Worm (Caenorhabditis elegans) whole organism, L4 larva: ENCODE data around the gene Y48D7A.1.

Source experiments
- D1046.2 ChIP-seq: fragments of 200-800 bp; sonication (Bioruptor generic); IDR thresholded peaks from 2 replicates; pipeline ENCODE4 v1.3.6; 2022; ENCODE audit warnings: missing genetic modification characterization, missing compliant biosample characterization
- F37D6.2 ChIP-seq: sonication (generic microtip); optimal IDR thresholded peaks from 2 replicates; lab custom pipeline; 2016; ENCODE audit warnings: mild to moderate bottlenecking, missing genetic modification characterization, missing compliant biosample characterization
- F49E8.2 ChIP-seq: sonication (generic microtip); optimal IDR thresholded peaks from 2 replicates; lab custom pipeline; 2016; ENCODE audit warnings: missing compliant biosample characterization, mild to moderate bottlenecking, missing genetic modification characterization, borderline replicate concordance
- T26A8.4 ChIP-seq: fragments of 200-800 bp; sonication (Bioruptor generic); IDR thresholded peaks from 2 replicates; pipeline ENCODE4 v1.3.6; 2022; ENCODE audit warnings: missing genetic modification characterization, missing compliant biosample characterization
- Y48G9A.11 ChIP-seq: fragments of 200-800 bp; sonication (Bioruptor generic); IDR thresholded peaks from 2 replicates; pipeline ENCODE4 v1.3.6; 2022; ENCODE audit warnings: missing genetic modification reagents, missing genetic modification characterization, missing compliant biosample characterization
- ZK337.2 ChIP-seq: fragments of 200-800 bp; sonication (Bioruptor generic); IDR thresholded peaks from 2 replicates; pipeline ENCODE4 v1.3.6; 2022; ENCODE audit warnings: missing genetic modification reagents, missing genetic modification characterization, missing compliant biosample characterization
- aha-1 ChIP-seq: fragments of 150-350 bp; peaks from one replicate; lab custom pipeline; 2014; ENCODE audit warnings: missing biosample characterization, missing genetic modification characterization
- arid-1 ChIP-seq: fragments of 200-800 bp; sonication (Bioruptor generic); conservative IDR thresholded peaks from 2 replicates; pipeline ENCODE4 v1.3.6; 2022; ENCODE audit warnings: missing genetic modification reagents, missing genetic modification characterization, missing compliant biosample characterization
- attf-4 ChIP-seq: sonication (generic microtip); optimal IDR thresholded peaks from 3 replicates; lab custom pipeline; 2017; ENCODE audit warnings: missing biosample characterization, missing genetic modification characterization
- ceh-44 ChIP-seq: fragments of 200-800 bp; sonication (Bioruptor generic); IDR thresholded peaks from 2 replicates; pipeline ENCODE4 v1.3.6; 2022; ENCODE audit warnings: missing genetic modification reagents, missing genetic modification characterization, missing compliant biosample characterization
- ctbp-1 ChIP-seq: fragments of 200-800 bp; sonication (Bioruptor generic); IDR thresholded peaks from 2 replicates; pipeline ENCODE4 v1.3.6; 2022; ENCODE audit warnings: missing genetic modification reagents, missing genetic modification characterization, missing compliant biosample characterization
- daf-16 ChIP-seq, 3 experiments: sonication (generic microtip); optimal IDR thresholded peaks; 2 replicates each; lab custom pipeline; 2016 to 2017; ENCODE audit warnings: missing genetic modification characterization in 3 of 3, missing genetic modification reagents in 3 of 3, mild to moderate bottlenecking in 2 of 3, missing compliant biosample characterization in 2 of 3, missing biosample characterization in 1 of 3, moderate library complexity in 1 of 3
- daf-8 ChIP-seq: fragments of 200-800 bp; sonication (Bioruptor generic); IDR thresholded peaks from 2 replicates; pipeline ENCODE4 v1.3.6; 2022; ENCODE audit warnings: missing genetic modification characterization, missing compliant biosample characterization
- dmd-6 ChIP-seq: fragments of 200-800 bp; sonication (Bioruptor generic); IDR thresholded peaks from 2 replicates; pipeline ENCODE4 v1.3.6; 2022; ENCODE audit warnings: missing genetic modification reagents, missing genetic modification characterization, missing compliant biosample characterization
- dmd-8 ChIP-seq: fragments of 200-800 bp; sonication (Bioruptor generic); IDR thresholded peaks from 2 replicates; pipeline ENCODE4 v1.3.6; 2022; ENCODE audit warnings: missing genetic modification characterization, missing compliant biosample characterization
- dmd-9 ChIP-seq: fragments of 200-800 bp; sonication (Bioruptor generic); IDR thresholded peaks from 2 replicates; pipeline ENCODE4 v1.3.6; 2022; ENCODE audit warnings: missing genetic modification reagents, missing genetic modification characterization, missing compliant biosample characterization
- dpl-1 ChIP-seq: fragments of 150-350 bp; optimal IDR thresholded peaks from 2 replicates; lab custom pipeline; 2014; ENCODE audit warnings: missing biosample characterization, missing genetic modification reagents, missing genetic modification characterization
- dve-1 ChIP-seq: sonication (generic microtip); optimal IDR thresholded peaks from 2 replicates; lab custom pipeline; 2017; ENCODE audit warnings: antibody characterized with exemption, mild to moderate bottlenecking, missing genetic modification characterization, missing compliant biosample characterization; ENCODE audit not compliant: insufficient read depth
- egl-43 ChIP-seq: fragments of 200-800 bp; sonication (Bioruptor generic); IDR thresholded peaks from 2 replicates; pipeline ENCODE4 v1.3.6; 2022; ENCODE audit warnings: missing genetic modification reagents, missing genetic modification characterization, missing compliant biosample characterization
- fkh-10 ChIP-seq: fragments of 150-350 bp; optimal IDR thresholded peaks from 2 replicates; lab custom pipeline; 2014; ENCODE audit warnings: missing biosample characterization, missing genetic modification reagents, missing genetic modification characterization
- hif-1 ChIP-seq, 2 experiments: sonication (generic microtip); optimal IDR thresholded peaks; 2 replicates each; lab custom pipeline; 2016 to 2017; ENCODE audit warnings: missing compliant biosample characterization in 2 of 2, missing genetic modification characterization in 2 of 2, missing genetic modification reagents in 2 of 2, missing genotype in 2 of 2, mild to moderate bottlenecking in 1 of 2
- lim-7 ChIP-seq: fragments of 200-800 bp; sonication (Bioruptor generic); IDR thresholded peaks from 2 replicates; pipeline ENCODE4 v1.3.6; 2022; ENCODE audit warnings: missing genetic modification characterization, missing compliant biosample characterization
- lin-1 ChIP-seq: fragments of 200-800 bp; sonication (Bioruptor generic); IDR thresholded peaks from 2 replicates; pipeline ENCODE4 v1.3.6; 2022; ENCODE audit warnings: missing genetic modification reagents, missing genetic modification characterization, missing compliant biosample characterization
- lin-15B ChIP-seq: fragments of 150-350 bp; sonication (generic microtip); optimal IDR thresholded peaks from 3 replicates; lab custom pipeline; 2014; ENCODE audit warnings: missing biosample characterization, missing genetic modification characterization
- lin-29 ChIP-seq: fragments of 200-800 bp; sonication (Bioruptor generic); IDR thresholded peaks from 2 replicates; pipeline ENCODE4 v1.3.6; 2022; ENCODE audit warnings: missing genetic modification reagents, missing genetic modification characterization, missing compliant biosample characterization
- lin-38 ChIP-seq: fragments of 200-800 bp; sonication (Bioruptor generic); IDR thresholded peaks from 2 replicates; pipeline ENCODE4 v1.3.6; 2022; ENCODE audit warnings: missing genetic modification reagents, missing genetic modification characterization, missing compliant biosample characterization
- lin-39 ChIP-seq: fragments of 150-350 bp; optimal IDR thresholded peaks from 2 replicates; lab custom pipeline; 2014; ENCODE audit warnings: missing biosample characterization, missing genetic modification reagents, missing genetic modification characterization
- lir-3 ChIP-seq: sonication (generic microtip); optimal IDR thresholded peaks from 2 replicates; lab custom pipeline; 2016; ENCODE audit warnings: mild to moderate bottlenecking, missing genetic modification characterization, missing compliant biosample characterization
- lsy-2 ChIP-seq, 2 experiments: fragments of 150-350 bp in 1 of 2; sonication (generic microtip) in 1 of 2; optimal IDR thresholded peaks; 2 replicates each; lab custom pipeline; 2014 to 2017; ENCODE audit warnings: missing biosample characterization in 2 of 2, missing genetic modification characterization in 2 of 2
- madf-5 ChIP-seq, 2 experiments: fragments of 200-800 bp; sonication (Bioruptor generic); IDR thresholded peaks; 2 replicates each; pipeline ENCODE4 v1.3.6; 2022; ENCODE audit warnings: missing compliant biosample characterization in 2 of 2, missing genetic modification characterization in 2 of 2
- mdl-1 ChIP-seq, 2 experiments: fragments of 150-350 bp in 1 of 2; sonication (generic microtip) in 1 of 2; optimal IDR thresholded peaks; 2 replicates each; lab custom pipeline; 2014 to 2017; ENCODE audit warnings: missing biosample characterization in 2 of 2, missing genetic modification characterization in 2 of 2
- mep-1 ChIP-seq: fragments of 150-350 bp; sonication (generic microtip); optimal IDR thresholded peaks from 3 replicates; lab custom pipeline; 2014; ENCODE audit warnings: missing biosample characterization, missing genetic modification characterization
- mxl-2 ChIP-seq: fragments of 200-800 bp; sonication (Bioruptor generic); conservative IDR thresholded peaks from 2 replicates; pipeline ENCODE4 v1.3.6; 2022; ENCODE audit warnings: missing genetic modification reagents, missing genetic modification characterization, missing compliant biosample characterization
- mxl-3 ChIP-seq: fragments of 200-800 bp; sonication (Bioruptor generic); optimal IDR thresholded peaks from 2 replicates; lab custom pipeline; 2018; ENCODE audit warnings: mild to moderate bottlenecking, missing genetic modification characterization, missing compliant biosample characterization
- nhr-10 ChIP-seq: fragments of 150-350 bp; optimal IDR thresholded peaks from 2 replicates; lab custom pipeline; 2014; ENCODE audit warnings: missing biosample characterization, missing genetic modification characterization
- nhr-102 ChIP-seq: sonication (generic microtip); optimal IDR thresholded peaks from 2 replicates; lab custom pipeline; 2016; ENCODE audit warnings: mild to moderate bottlenecking, missing genetic modification characterization, moderate library complexity, missing compliant biosample characterization
- nhr-111 ChIP-seq: fragments of 200-800 bp; sonication (Bioruptor generic); optimal IDR thresholded peaks from 2 replicates; lab custom pipeline; 2018; ENCODE audit warnings: mild to moderate bottlenecking, missing genetic modification characterization, missing compliant biosample characterization
- nhr-28 ChIP-seq: fragments of 150-350 bp; optimal IDR thresholded peaks from 2 replicates; lab custom pipeline; 2014; ENCODE audit warnings: missing biosample characterization, missing genetic modification characterization
- nhr-41 ChIP-seq: fragments of 200-800 bp; sonication (Bioruptor generic); IDR thresholded peaks from 2 replicates; pipeline ENCODE4 v1.3.6; 2022; ENCODE audit warnings: missing genetic modification reagents, missing genetic modification characterization, missing compliant biosample characterization
- nhr-42 ChIP-seq: fragments of 200-800 bp; sonication (Bioruptor generic); IDR thresholded peaks from 2 replicates; pipeline ENCODE4 v1.3.6; 2022; ENCODE audit warnings: missing genetic modification characterization, missing compliant biosample characterization
- nhr-6 ChIP-seq: fragments of 150-350 bp; optimal IDR thresholded peaks from 2 replicates; lab custom pipeline; 2014; ENCODE audit warnings: missing biosample characterization, missing genetic modification characterization
- php-3 ChIP-seq: fragments of 200-800 bp; sonication (Bioruptor generic); IDR thresholded peaks from 2 replicates; pipeline ENCODE4 v1.3.6; 2022; ENCODE audit warnings: missing genetic modification reagents, missing genetic modification characterization, missing compliant biosample characterization
- pqm-1 ChIP-seq: sonication (generic microtip); optimal IDR thresholded peaks from 2 replicates; lab custom pipeline; 2017; ENCODE audit warnings: missing biosample characterization, missing genetic modification characterization
- skn-1 ChIP-seq: fragments of 150-350 bp; optimal IDR thresholded peaks from 2 replicates; lab custom pipeline; 2014; ENCODE audit warnings: missing biosample characterization, missing genetic modification characterization
- spr-1 ChIP-seq: sonication (generic microtip); optimal IDR thresholded peaks from 2 replicates; lab custom pipeline; 2016; ENCODE audit warnings: mild to moderate bottlenecking, missing genetic modification characterization, missing compliant biosample characterization
- spr-3 ChIP-seq: fragments of 200-800 bp; sonication (Bioruptor generic); optimal IDR thresholded peaks from 2 replicates; lab custom pipeline; 2018; ENCODE audit warnings: mild to moderate bottlenecking, missing genetic modification characterization, missing compliant biosample characterization
- tag-97 ChIP-seq: fragments of 200-800 bp; sonication (Bioruptor generic); IDR thresholded peaks from 2 replicates; pipeline ENCODE4 v1.3.6; 2022; ENCODE audit warnings: missing genetic modification characterization, missing compliant biosample characterization
- unc-130 ChIP-seq: sonication (generic microtip); optimal IDR thresholded peaks from 2 replicates; lab custom pipeline; 2016; ENCODE audit warnings: missing genetic modification reagents, missing genetic modification characterization, missing compliant biosample characterization
- zag-1 ChIP-seq: fragments of 150-350 bp; optimal IDR thresholded peaks from 2 replicates; lab custom pipeline; 2014; ENCODE audit warnings: missing biosample characterization, missing genetic modification characterization
- zfp-2 ChIP-seq: sonication (generic microtip); optimal IDR thresholded peaks from 2 replicates; lab custom pipeline; 2016; ENCODE audit warnings: mild to moderate bottlenecking, missing genetic modification characterization, missing compliant biosample characterization
- zip-11 ChIP-seq: fragments of 200-800 bp; sonication (Bioruptor generic); IDR thresholded peaks from 2 replicates; pipeline ENCODE4 v1.3.6; 2022; ENCODE audit warnings: missing genetic modification characterization, missing compliant biosample characterization
- zip-2 ChIP-seq: fragments of 150-350 bp; optimal IDR thresholded peaks from 2 replicates; lab custom pipeline; 2014; ENCODE audit warnings: missing biosample characterization, missing genetic modification characterization
- ztf-7 ChIP-seq: fragments of 150-350 bp; optimal IDR thresholded peaks from 2 replicates; lab custom pipeline; 2014; ENCODE audit warnings: missing biosample characterization, missing genetic modification characterization

Y48D7A.1 gene

ce11 chrX:3054802-3055201, 45.5 kb downstream of the Y48D7A.1 start, which contains the start of gene twk-26 (continued):
- TF ChIP-seq spr-1 (tag; lab: Kevin White, UChicago) (no peak), D1046.2 (GFP tag; lab: Robert Waterston, UW) (no peak), arid-1 (GFP tag; lab: Robert Waterston, UW) (no peak), nhr-28 (tag; lab: Kevin White, UChicago) (peak; percentile 22), dmd-9 (GFP tag; lab: Robert Waterston, UW) (no peak), lin-38 (GFP tag; lab: Robert Waterston, UW) (no peak), ZK337.2 (no peak), lin-1 (GFP tag; lab: Robert Waterston, UW) (no peak), dmd-6 (GFP tag; lab: Robert Waterston, UW) (peak; percentile 39), zip-11 (GFP tag; lab: Robert Waterston, UW) (no peak), zip-2 (tag; lab: Kevin White, UChicago) (no peak), zag-1 (tag; lab: Kevin White, UChicago) (no peak), lin-29 (GFP tag; lab: Robert Waterston, UW) (no peak), madf-5 (GFP tag; IDR thresholded peaks at IDR 0.05; lab: Robert Waterston, UW) (no peak), mxl-2 (GFP tag; lab: Robert Waterston, UW) (no peak), lin-39 (no peak), aha-1 (tag; lab: Kevin White, UChicago) (peak; percentile 29), mdl-1 (tag; optimal IDR thresholded peaks at IDR 0.05; lab: Kevin White, UChicago) (no peak), nhr-42 (no peak), nhr-6 (tag; lab: Kevin White, UChicago) (no peak), nhr-41 (no peak), hif-1 (tag; optimal IDR thresholded peaks at IDR 0.05; lab: Kevin White, UChicago) (no peak), ztf-7 (tag; lab: Kevin White, UChicago) (no peak), nhr-10 (tag; lab: Kevin White, UChicago) (no peak), php-3 (GFP tag; lab: Robert Waterston, UW) (0 out of 2 replicates have a peak, but pooled peaks have one; percentile 5), lir-3 (no peak), lsy-2 (tag; optimal IDR thresholded peaks at IDR 0.05; lab: Kevin White, UChicago) (no peak), dpl-1 (GFP tag; lab: Kevin White, UChicago) (no peak), tag-97 (GFP tag; lab: Robert Waterston, UW) (no peak), daf-16 (GFP tag; optimal IDR thresholded peaks at IDR 0.05; lab: Kevin White, UChicago) (no peak), daf-16 (tag; optimal IDR thresholded peaks at IDR 0.05; lab: Kevin White, UChicago) (peak; percentile 69), spr-3 (GFP tag; lab: Kevin White, UChicago) (no peak), ctbp-1 (GFP tag; lab: Robert Waterston, UW) (no peak), nhr-102 (no peak), F49E8.2 (tag; lab: Kevin White, UChicago) (no peak), dve-1 (tag; lab: Kevin White, UChicago) (peak; percentile 17), mep-1 (tag; lab: Kevin White, UChicago) (no peak), mxl-3 (GFP tag; lab: Kevin White, UChicago) (peak; percentile 25), unc-130 (no peak), skn-1 (tag; lab: Kevin White, UChicago) (no peak), attf-4 (tag; lab: Kevin White, UChicago) (no peak), dmd-8 (GFP tag; lab: Robert Waterston, UW) (no peak), Y48G9A.11 (GFP tag; lab: Robert Waterston, UW) (no peak), zfp-2 (tag; lab: Kevin White, UChicago) (no peak), pqm-1 (tag; lab: Kevin White, UChicago) (peak; percentile 83), F37D6.2 (tag; lab: Kevin White, UChicago) (no peak), fkh-10 (GFP tag; lab: Kevin White, UChicago) (no peak), egl-43 (GFP tag; lab: Robert Waterston, UW) (no peak), daf-8 (GFP tag; lab: Robert Waterston, UW) (no peak), lin-15B (tag; lab: Kevin White, UChicago) (no peak), T26A8.4 (no peak), nhr-111 (GFP tag; lab: Kevin White, UChicago) (no peak), ceh-44 (GFP tag; lab: Robert Waterston, UW) (no peak), lim-7 (GFP tag; lab: Robert Waterston, UW) (no peak)
